Fruit fly (Drosophila melanogaster) whole organism, embryonic: ENCODE data around the gene CG4970.

Experiments used
- Bdp1 ChIP-seq: fragments of 200-800 bp; sonication (Bioruptor generic); optimal IDR thresholded peaks from 3 replicates; lab custom pipeline; 2016; ENCODE audit warnings: missing biosample characterization, missing genetic modification characterization
- Bgb ChIP-seq: fragments of 200-800 bp; sonication (Bioruptor generic); IDR thresholded peaks from 2 replicates; pipeline ENCODE4 v1.3.6; 2022; ENCODE audit warnings: missing biosample characterization, missing genetic modification characterization; ENCODE audit not compliant: partially characterized antibody
- CG10274 ChIP-seq: fragments of 200-800 bp; sonication (Bioruptor generic); optimal IDR thresholded peaks from 3 replicates; lab custom pipeline; 2017; ENCODE audit warnings: missing biosample characterization, mild to moderate bottlenecking, missing genetic modification characterization
- CG10462 ChIP-seq: fragments of 200-800 bp; sonication (Bioruptor generic); optimal IDR thresholded peaks from 2 replicates; lab custom pipeline; 2016; ENCODE audit warnings: missing biosample characterization, missing genetic modification characterization
- CG12391 ChIP-seq: fragments of 200-800 bp; sonication (Bioruptor generic); optimal IDR thresholded peaks from 3 replicates; lab custom pipeline; 2018; ENCODE audit warnings: missing biosample characterization, mild to moderate bottlenecking, missing genetic modification characterization, moderate library complexity
- CG13123 ChIP-seq: fragments of 200-800 bp; sonication (Bioruptor generic); optimal IDR thresholded peaks from 2 replicates; lab custom pipeline; 2016; ENCODE audit warnings: missing biosample characterization, missing genetic modification characterization
- CG16815 ChIP-seq: fragments of 200-800 bp; sonication (Bioruptor generic); optimal IDR thresholded peaks from 3 replicates; lab custom pipeline; 2017; ENCODE audit warnings: missing biosample characterization, mild to moderate bottlenecking, missing genetic modification characterization
- CG17186 ChIP-seq: fragments of 200-800 bp; sonication (Bioruptor generic); optimal IDR thresholded peaks from 3 replicates; lab custom pipeline; 2017; ENCODE audit warnings: missing biosample characterization, missing genetic modification reagents, missing genetic modification characterization
- CG17359 ChIP-seq: fragments of 200-800 bp; sonication (Bioruptor generic); optimal IDR thresholded peaks from 3 replicates; lab custom pipeline; 2018; ENCODE audit warnings: missing biosample characterization, mild to moderate bottlenecking, missing genetic modification characterization, moderate library complexity
- CG1832 ChIP-seq: fragments of 200-800 bp; sonication (Bioruptor generic); optimal IDR thresholded peaks from 2 replicates; lab custom pipeline; 2017; ENCODE audit warnings: missing biosample characterization, mild to moderate bottlenecking, missing genetic modification characterization, inconsistent platforms
- CG2875 ChIP-seq: fragments of 200-800 bp; sonication (Bioruptor generic); optimal IDR thresholded peaks from 2 replicates; lab custom pipeline; 2017; ENCODE audit warnings: missing biosample characterization, mild to moderate bottlenecking, missing genetic modification characterization, missing genetic modification reagents
- CG32772 ChIP-seq: fragments of 200-800 bp; sonication (Bioruptor generic); IDR thresholded peaks from 2 replicates; pipeline ENCODE4 v1.3.6; 2022; ENCODE audit warnings: missing biosample characterization, missing genetic modification characterization
- CG3726 ChIP-seq: fragments of 200-800 bp; sonication (Bioruptor generic); IDR thresholded peaks from 3 replicates; pipeline ENCODE4, ENCODE4 v1.3.6; 2022; ENCODE audit warnings: missing biosample characterization, missing genetic modification characterization
- CG4328 ChIP-seq: fragments of 200-800 bp; sonication (Bioruptor generic); optimal IDR thresholded peaks from 3 replicates; lab custom pipeline; 2017; ENCODE audit warnings: missing biosample characterization, missing genetic modification reagents, missing genetic modification characterization
- CG4424 ChIP-seq: fragments of 200-800 bp; sonication (Bioruptor generic); optimal IDR thresholded peaks from 3 replicates; lab custom pipeline; 2016; ENCODE audit warnings: missing biosample characterization, missing genetic modification characterization
- CG4730 ChIP-seq: fragments of 200-800 bp; sonication (Bioruptor generic); IDR thresholded peaks from 2 replicates; pipeline ENCODE4 v1.3.6; 2022; ENCODE audit warnings: missing biosample characterization, missing genetic modification characterization
- CG5953 ChIP-seq: fragments of 200-800 bp; sonication (Bioruptor generic); IDR thresholded peaks from 2 replicates; pipeline ENCODE4 v1.3.6; 2022; ENCODE audit warnings: missing biosample characterization, missing genetic modification characterization
- CG6254 ChIP-seq: fragments of 200-800 bp; sonication (Bioruptor generic); optimal IDR thresholded peaks from 3 replicates; lab custom pipeline; 2017; ENCODE audit warnings: mild to moderate bottlenecking, missing biosample characterization, missing genetic modification reagents, missing genetic modification characterization
- CG6654 ChIP-seq: fragments of 200-800 bp; sonication (Bioruptor generic); optimal IDR thresholded peaks from 2 replicates; lab custom pipeline; 2017; ENCODE audit warnings: missing biosample characterization, mild to moderate bottlenecking, missing genetic modification characterization
- CG7839 ChIP-seq: fragments of 200-800 bp; sonication (Bioruptor generic); optimal IDR thresholded peaks from 3 replicates; lab custom pipeline; 2018; ENCODE audit warnings: missing biosample characterization, mild to moderate bottlenecking, missing genetic modification characterization, moderate library complexity
- E2f1 ChIP-seq: fragments of 200-800 bp; sonication (Bioruptor generic); IDR thresholded peaks from 2 replicates; pipeline ENCODE4 v1.3.6; 2022; ENCODE audit warnings: missing biosample characterization, missing genetic modification characterization
- Ets97D ChIP-seq: fragments of 200-800 bp; sonication (Bioruptor generic); optimal IDR thresholded peaks from 3 replicates; lab custom pipeline; 2016; ENCODE audit warnings: missing biosample characterization, missing genetic modification characterization
- Gsc ChIP-seq: fragments of 200-800 bp; sonication (Bioruptor generic); IDR thresholded peaks from 2 replicates; pipeline ENCODE4 v1.3.6; 2022; ENCODE audit warnings: missing biosample characterization, missing genetic modification characterization
- Hand ChIP-seq: fragments of 200-800 bp; sonication (Bioruptor generic); optimal IDR thresholded peaks from 2 replicates; lab custom pipeline; 2017; ENCODE audit warnings: mild to moderate bottlenecking, missing biosample characterization, missing genetic modification reagents, missing genetic modification characterization
- Kr ChIP-seq: fragments of 200-800 bp; sonication (Bioruptor generic); optimal IDR thresholded peaks from 2 replicates; lab custom pipeline; 2017; ENCODE audit warnings: missing biosample characterization, mild to moderate bottlenecking, missing genetic modification characterization
- Lhr ChIP-seq: fragments of 200-800 bp; sonication (Bioruptor generic); optimal IDR thresholded peaks from 3 replicates; lab custom pipeline; 2017; ENCODE audit warnings: mild to moderate bottlenecking, missing biosample characterization, missing genetic modification reagents, missing genetic modification characterization
- Lim3 ChIP-seq: fragments of 200-800 bp; sonication (Bioruptor generic); IDR thresholded peaks from 2 replicates; pipeline ENCODE4 v1.3.6; 2022; ENCODE audit warnings: missing biosample characterization, missing genetic modification characterization
- Mad ChIP-seq: fragments of 200-800 bp; sonication (Bioruptor generic); optimal IDR thresholded peaks from 2 replicates; lab custom pipeline; 2016; ENCODE audit warnings: missing biosample characterization, missing genetic modification characterization
- NC2β ChIP-seq: fragments of 200-800 bp; sonication (Bioruptor generic); optimal IDR thresholded peaks from 2 replicates; lab custom pipeline; 2016; ENCODE audit warnings: missing biosample characterization, missing genetic modification characterization
- Nf-YC ChIP-seq: fragments of 200-800 bp; optimal IDR thresholded peaks from 3 replicates; lab custom pipeline; 2019; ENCODE audit warnings: missing biosample characterization, mild to moderate bottlenecking, missing genetic modification characterization, moderate library complexity
- Pdp1 ChIP-seq, 2 experiments: fragments of 200-800 bp; sonication (Bioruptor generic); optimal IDR thresholded peaks; 3 replicates each; lab custom pipeline; 2016; ENCODE audit warnings: missing biosample characterization in 2 of 2, missing genetic modification characterization in 2 of 2, mild to moderate bottlenecking in 1 of 2, moderate library complexity in 1 of 2
- Poxn ChIP-seq: fragments of 200-800 bp; sonication (Bioruptor generic); IDR thresholded peaks from 2 replicates; pipeline ENCODE4 v1.3.6; 2022; ENCODE audit warnings: missing biosample characterization, missing genetic modification characterization
- ash1 ChIP-seq: fragments of 200-800 bp; sonication (Bioruptor generic); optimal IDR thresholded peaks from 2 replicates; lab custom pipeline; 2018; ENCODE audit warnings: missing biosample characterization, mild to moderate bottlenecking, missing genetic modification characterization
- ato ChIP-seq: fragments of 200-800 bp; sonication (Bioruptor generic); IDR thresholded peaks from 2 replicates; pipeline ENCODE4 v1.3.6; 2022; ENCODE audit warnings: missing biosample characterization, missing genetic modification characterization; ENCODE audit not compliant: partially characterized antibody
- corto ChIP-seq: fragments of 200-800 bp; sonication (Bioruptor generic); optimal IDR thresholded peaks from 2 replicates; lab custom pipeline; 2016; ENCODE audit warnings: missing biosample characterization, mild to moderate bottlenecking, missing genetic modification characterization, moderate library complexity
- crp ChIP-seq, 2 experiments: fragments of 200-800 bp; sonication (Bioruptor generic); optimal IDR thresholded peaks; 2 replicates in 1 of 2; 3 replicates in 1 of 2; lab custom pipeline; 2017; ENCODE audit warnings: missing biosample characterization in 2 of 2, missing genetic modification characterization in 2 of 2, mild to moderate bottlenecking in 1 of 2, moderate library complexity in 1 of 2
- danr ChIP-seq: fragments of 200-800 bp; sonication (Bioruptor generic); IDR thresholded peaks from 2 replicates; pipeline ENCODE4 v1.3.6; 2022; ENCODE audit warnings: missing biosample characterization, missing genetic modification characterization
- exex ChIP-seq: fragments of 200-800 bp; sonication (Bioruptor generic); optimal IDR thresholded peaks from 4 replicates; lab custom pipeline; 2018; ENCODE audit warnings: missing biosample characterization, mild to moderate bottlenecking, missing genetic modification characterization, moderate library complexity
- fd96Cb ChIP-seq: fragments of 200-800 bp; sonication (Bioruptor generic); optimal IDR thresholded peaks from 2 replicates; lab custom pipeline; 2018; ENCODE audit warnings: missing biosample characterization, mild to moderate bottlenecking, missing genetic modification characterization, moderate library complexity
- insv ChIP-seq, 2 experiments: fragments of 200-800 bp; sonication (Bioruptor generic); optimal IDR thresholded peaks; 3 replicates each; lab custom pipeline; 2016 to 2018; ENCODE audit warnings: missing biosample characterization in 2 of 2, missing genetic modification characterization in 2 of 2
- knrl ChIP-seq: fragments of 200-800 bp; sonication (Bioruptor generic); IDR thresholded peaks from 3 replicates; pipeline ENCODE4 v1.3.6; 2022; ENCODE audit warnings: missing biosample characterization, missing genetic modification characterization; ENCODE audit not compliant: partially characterized antibody
- org-1 ChIP-seq: fragments of 200-800 bp; sonication (Bioruptor generic); optimal IDR thresholded peaks from 2 replicates; lab custom pipeline; 2017; ENCODE audit warnings: missing biosample characterization, missing genetic modification characterization
- repo ChIP-seq: fragments of 200-800 bp; sonication (Bioruptor generic); optimal IDR thresholded peaks from 2 replicates; lab custom pipeline; 2016; ENCODE audit warnings: missing biosample characterization, missing genetic modification characterization
- slp2 ChIP-seq: fragments of 200-800 bp; sonication (Bioruptor generic); optimal IDR thresholded peaks from 2 replicates; lab custom pipeline; 2016; ENCODE audit warnings: missing biosample characterization, missing genetic modification characterization
- stwl ChIP-seq: fragments of 200-800 bp; sonication (Bioruptor generic); optimal IDR thresholded peaks from 3 replicates; lab custom pipeline; 2018; ENCODE audit warnings: missing biosample characterization, mild to moderate bottlenecking, missing genetic modification characterization, moderate library complexity
- tap ChIP-seq: fragments of 200-800 bp; optimal IDR thresholded peaks from 3 replicates; lab custom pipeline; 2019; ENCODE audit warnings: missing biosample characterization, mild to moderate bottlenecking, missing genetic modification characterization, moderate library complexity
- tgo ChIP-seq: fragments of 200-800 bp; sonication (Bioruptor generic); IDR thresholded peaks from 3 replicates; pipeline ENCODE4 v1.3.6; 2022; ENCODE audit warnings: missing biosample characterization, missing genetic modification characterization
- ttk ChIP-seq: fragments of 200-800 bp; sonication (Bioruptor generic); IDR thresholded peaks from 2 replicates; pipeline ENCODE4 v2.1.2; 2022; ENCODE audit warnings: missing biosample characterization, missing genetic modification characterization

Gene CG4970

DNA sequence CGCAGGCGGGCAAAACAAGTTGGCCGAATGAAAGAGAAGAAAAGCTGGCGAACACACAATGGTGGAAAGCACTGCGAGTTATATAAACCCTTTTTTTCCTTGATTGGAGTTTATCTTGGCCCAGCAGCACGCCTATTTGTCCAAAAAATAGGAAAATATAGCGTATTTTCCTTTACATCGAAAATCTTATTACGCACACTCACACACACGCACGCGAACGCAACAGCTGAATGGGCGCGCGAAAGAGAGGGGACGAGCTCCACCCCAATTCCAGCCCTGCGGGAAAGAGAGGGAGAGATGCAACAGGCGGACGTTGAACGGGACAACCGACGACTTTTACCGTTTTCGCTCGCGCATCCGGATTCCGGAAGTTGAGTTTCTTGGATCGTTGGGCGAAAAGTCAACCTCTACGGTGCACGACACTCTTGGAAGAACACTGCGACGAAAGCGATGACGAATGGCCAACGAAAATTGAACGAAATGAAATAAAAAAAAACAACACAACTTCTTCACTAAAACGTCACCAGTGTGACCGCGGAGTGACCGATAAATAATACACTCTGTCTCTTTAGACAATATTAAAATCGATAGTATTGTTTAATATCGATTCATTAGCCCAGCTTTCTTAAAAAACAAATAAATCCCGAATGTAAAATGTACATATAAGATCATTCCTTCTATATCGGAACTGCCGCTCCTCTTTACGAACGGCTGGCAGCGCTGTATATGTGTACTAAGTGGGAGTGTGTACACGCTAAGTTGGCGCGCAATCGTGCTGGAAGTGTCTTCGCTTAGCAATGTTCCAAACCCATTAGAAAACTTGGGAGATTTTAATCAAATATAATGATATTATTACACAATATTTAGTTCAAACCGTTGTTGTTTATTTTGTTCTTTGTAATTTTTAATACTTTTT is at the start of gene CG4970, which contains the start of gene Dlg5 (continued):
- peak in 1 of 2 experiments; percentile 97 for TF ChIP-seq Pdp1 (GFP tag; optimal IDR thresholded peaks at IDR 0.05; lab: Kevin White, UChicago)
- no peak for TF ChIP-seq fd96Cb
- peak; percentile 73 for TF ChIP-seq Ets97D (GFP tag; lab: Kevin White, UChicago)
- no peak for TF ChIP-seq slp2
- no peak for TF ChIP-seq CG5953 (GFP tag; lab: Robert Waterston, UW)
- no peak for TF ChIP-seq danr
- TF ChIP-seq exex (tag; lab: Kevin White, UChicago), result no peak
- no peak for TF ChIP-seq org-1
- no peak for TF ChIP-seq CG7839
- TF ChIP-seq repo, result no peak
- no peak; the same call in 1 of the 2 replicates for TF ChIP-seq E2f1 (GFP tag; lab: Robert Waterston, UW)
- TF ChIP-seq tap (tag; lab: Kevin White, UChicago), result no peak
- TF ChIP-seq Lim3 (GFP tag; lab: Robert Waterston, UW), result no peak
- TF ChIP-seq CG4730 (GFP tag; lab: Robert Waterston, UW), result no peak
- TF ChIP-seq knrl, result peak; percentile 86
- TF ChIP-seq CG17359 (tag; lab: Kevin White, UChicago), result no peak
- no peak for TF ChIP-seq CG4328 (GFP tag; lab: Kevin White, UChicago)
- TF ChIP-seq CG10274 (GFP tag; lab: Kevin White, UChicago), result no peak
- TF ChIP-seq Bdp1 (GFP tag; lab: Kevin White, UChicago), result no peak
- TF ChIP-seq CG17186 (GFP tag; lab: Kevin White, UChicago), result peak; percentile 76
- no peak for TF ChIP-seq CG16815
- no peak for TF ChIP-seq ttk
- no peak for TF ChIP-seq CG2875 (GFP tag; lab: Kevin White, UChicago)
- peak; percentile 56; the same call in 1 of the 2 replicates for TF ChIP-seq CG32772
- TF ChIP-seq CG6654 (GFP tag; lab: Kevin White, UChicago), result no peak
- TF ChIP-seq Nf-YC (tag; lab: Kevin White, UChicago), result peak; percentile 86
- no peak for TF ChIP-seq CG4424
- TF ChIP-seq Lhr, result peak; percentile 91
- no peak for TF ChIP-seq corto (GFP tag; lab: Kevin White, UChicago)
- TF ChIP-seq CG10462 (GFP tag; lab: Kevin White, UChicago), result no peak
- TF ChIP-seq stwl, result peak; percentile 69
- TF ChIP-seq crp (GFP tag; optimal IDR thresholded peaks at IDR 0.05; lab: Kevin White, UChicago), result peak in 1 of 2 experiments; percentile 64
- TF ChIP-seq insv (GFP tag; optimal IDR thresholded peaks at IDR 0.05; lab: Kevin White, UChicago), result peak in 1 of 2 experiments; percentile 61
- no peak for TF ChIP-seq ash1
- TF ChIP-seq ato (GFP tag; lab: Robert Waterston, UW), result peak; percentile 15; the same call in 1 of the 2 replicates
- TF ChIP-seq Hand (GFP tag; lab: Kevin White, UChicago), result no peak
- TF ChIP-seq CG3726, result no peak
- no peak for TF ChIP-seq CG6254 (GFP tag; lab: Kevin White, UChicago)
- peak; percentile 35 for TF ChIP-seq NC2β (GFP tag; lab: Kevin White, UChicago)
- TF ChIP-seq Poxn, result no peak
- TF ChIP-seq tgo (GFP tag; lab: Robert Waterston, UW), result no peak
- TF ChIP-seq Bgb (GFP tag; lab: Robert Waterston, UW), result peak; percentile 81
- TF ChIP-seq Gsc, result no peak
- TF ChIP-seq Kr, result no peak
- TF ChIP-seq Mad, result no peak
- no peak for TF ChIP-seq CG13123 (GFP tag; lab: Kevin White, UChicago)
- TF ChIP-seq CG1832, result peak; percentile 95
- TF ChIP-seq CG12391 (tag; lab: Kevin White, UChicago), result no peak
